Worm (Caenorhabditis elegans): ENCODE measurements around the gene C05D2.8.

- no peak for TF ChIP-seq aly-2 (tag; optimal IDR thresholded peaks at IDR 0.05)
- TF ChIP-seq snpc-4 (tag; optimal IDR thresholded peaks at IDR 0.05), result no peak
- TF ChIP-seq nhr-76 (tag; optimal IDR thresholded peaks at IDR 0.05), result no peak
- no peak for TF ChIP-seq dpl-1 (GFP tag; optimal IDR thresholded peaks at IDR 0.05)
- TF ChIP-seq ama-1 (optimal IDR thresholded peaks at IDR 0.05), result no peak
These were observed 10.0 kb upstream of the C05D2.8 start for ce11 chrIII:5620186-5620585.

All from whole organism, L4 larva.